Worm (Caenorhabditis elegans) whole organism, young adult: ENCODE data around the gene Y73F4A.1.

ENCODE experiments used
- atf-7 ChIP-seq: sonication (generic microtip); optimal IDR thresholded peaks from 2 replicates; lab custom pipeline; 2017; ENCODE audit warnings: mild to moderate bottlenecking, missing genetic modification characterization, missing compliant biosample characterization
- ccch-3 ChIP-seq: fragments of 200-800 bp; sonication (Bioruptor generic); optimal IDR thresholded peaks from 2 replicates; lab custom pipeline; 2018; ENCODE audit warnings: mild to moderate bottlenecking, missing genetic modification characterization, missing compliant biosample characterization
- ceh-40 ChIP-seq: fragments of 200-800 bp; sonication (Bioruptor generic); IDR thresholded peaks from 2 replicates; pipeline ENCODE4 v1.3.6; 2022; ENCODE audit warnings: missing genetic modification characterization, missing compliant biosample characterization
- dox-1 ChIP-seq: fragments of 200-800 bp; sonication (Bioruptor generic); IDR thresholded peaks from 2 replicates; pipeline ENCODE4 v1.3.6; 2022; ENCODE audit warnings: missing genetic modification reagents, missing genetic modification characterization, missing compliant biosample characterization
- hmg-1.2 ChIP-seq: fragments of 200-800 bp; sonication (Bioruptor generic); IDR thresholded peaks from 2 replicates; pipeline ENCODE4 v1.3.6; 2022; ENCODE audit warnings: missing genetic modification reagents, missing genetic modification characterization, missing compliant biosample characterization
- hrde-1 ChIP-seq: sonication (generic microtip); optimal IDR thresholded peaks from 2 replicates; lab custom pipeline; 2016; ENCODE audit warnings: missing genetic modification characterization, mild to moderate bottlenecking, missing compliant biosample characterization, moderate library complexity, missing genotype, missing genetic modification reagents, borderline replicate concordance
- lag-1 ChIP-seq: fragments of 200-800 bp; sonication (Bioruptor generic); IDR thresholded peaks from 2 replicates; pipeline ENCODE4 v1.3.6; 2022; ENCODE audit warnings: missing genetic modification reagents, missing genetic modification characterization, missing compliant biosample characterization
- lin-54 ChIP-seq: fragments of 200-800 bp; sonication (Bioruptor generic); optimal IDR thresholded peaks from 2 replicates; lab custom pipeline; 2018; ENCODE audit warnings: mild to moderate bottlenecking, missing genetic modification characterization, missing compliant biosample characterization
- pha-4 ChIP-seq: fragments of 150-350 bp; sonication (generic microtip); optimal IDR thresholded peaks from 2 replicates; lab custom pipeline; 2014; ENCODE audit warnings: missing biosample characterization, missing genetic modification reagents, missing genetic modification characterization
- snpc-4 ChIP-seq, 5 experiments: fragments of 150-350 bp in 1 of 5; sonication (generic microtip) in 4 of 5; optimal IDR thresholded peaks; 2 replicates each; lab custom pipeline; 2014 to 2018; ENCODE audit warnings: missing genetic modification characterization in 5 of 5, missing biosample characterization in 3 of 5, antibody characterized with exemption in 2 of 5, mild to moderate bottlenecking in 2 of 5, missing compliant biosample characterization in 2 of 5, missing genotype in 2 of 5, moderate library complexity in 2 of 5, missing genetic modification reagents in 1 of 5
- unc-130 ChIP-seq: sonication (generic microtip); optimal IDR thresholded peaks from 2 replicates; lab custom pipeline; 2016; ENCODE audit warnings: missing genetic modification reagents, missing genetic modification characterization, missing compliant biosample characterization
- unc-62 ChIP-seq: fragments of 150-350 bp; optimal IDR thresholded peaks from 2 replicates; lab custom pipeline; 2014; ENCODE audit warnings: missing biosample characterization, missing genetic modification reagents, missing genetic modification characterization

DNA sequence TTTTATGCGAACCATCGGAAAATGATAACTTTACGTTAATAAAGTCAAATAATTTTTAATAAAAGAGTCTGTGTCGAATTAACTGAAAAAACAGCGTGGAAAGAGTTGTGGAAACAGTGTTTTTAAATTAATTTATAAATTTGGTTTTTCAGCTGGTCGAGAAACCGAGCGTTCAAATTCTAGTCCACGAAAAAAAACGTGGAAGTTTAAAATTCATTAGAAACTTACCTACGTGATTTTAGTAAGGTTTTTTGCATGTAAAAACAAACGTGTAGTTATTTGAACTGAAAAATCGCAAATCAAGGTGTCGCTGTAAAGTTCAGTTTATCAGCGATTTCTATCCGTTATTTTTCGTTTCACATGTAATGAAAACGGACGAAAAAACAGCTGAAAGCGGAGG is 33.3 kb upstream of the Y73F4A.1 start, which contains the start of gene mans-4:
- TF ChIP-seq lag-1 (GFP tag; lab: Robert Waterston, UW), result no peak
- no peak for TF ChIP-seq pha-4 (tag; lab: Kevin White, UChicago)
- TF ChIP-seq lin-54 (GFP tag; lab: Kevin White, UChicago), result no peak
- no peak for TF ChIP-seq unc-130 (GFP tag; lab: Kevin White, UChicago)
- no peak for TF ChIP-seq hmg-1.2 (GFP tag; lab: Robert Waterston, UW)
- TF ChIP-seq unc-62 (GFP tag; lab: Kevin White, UChicago), result no peak
- TF ChIP-seq ccch-3 (GFP tag; lab: Kevin White, UChicago), result no peak
- no peak for TF ChIP-seq snpc-4 (GFP tag; optimal IDR thresholded peaks at IDR 0.05; lab: Kevin White, UChicago)
- TF ChIP-seq snpc-4 (tag; optimal IDR thresholded peaks at IDR 0.05; lab: Kevin White, UChicago), result no peak
- TF ChIP-seq hrde-1, result no peak
- TF ChIP-seq atf-7 (tag; lab: Kevin White, UChicago), result no peak
- TF ChIP-seq ceh-40 (GFP tag; lab: Robert Waterston, UW), result no peak
- TF ChIP-seq dox-1 (GFP tag; lab: Robert Waterston, UW), result no peak
